Fruit fly (Drosophila melanogaster): ENCODE data around the gene hoip.

hoip gene

dm6 chr2L:9669354-9669753 is 30.2 kb upstream of the hoip start (continued):
- TF ChIP-seq Sry-β (GFP tag; optimal IDR thresholded peaks at IDR 0.05) (no peak), shn (GFP tag; optimal IDR thresholded peaks at IDR 0.05) (no peak), sr (GFP tag; IDR thresholded peaks at IDR 0.05) (no peak), Abd-B (GFP tag; optimal IDR thresholded peaks at IDR 0.05) (no peak), mld (GFP tag; IDR thresholded peaks at IDR 0.05; ENCODE audit: partially characterized antibody) (no peak), seq (GFP tag; IDR thresholded peaks at IDR 0.05) (no peak), peb (GFP tag; IDR thresholded peaks at IDR 0.05) (no peak), lmd (GFP tag; IDR thresholded peaks at IDR 0.05) (peak; percentile 39; the same call in 1 of the 2 replicates), CG34224 (GFP tag; IDR thresholded peaks at IDR 0.05; ENCODE audit: partially characterized antibody) (no peak), D (optimal IDR thresholded peaks at IDR 0.05) (no peak), D (GFP tag; optimal IDR thresholded peaks at IDR 0.05) (no peak), CG10366 (GFP tag; IDR thresholded peaks at IDR 0.05) (no peak), sens (GFP tag) (no peak), prd (optimal IDR thresholded peaks at IDR 0.05) (no peak), prd (GFP tag; IDR thresholded peaks at IDR 0.05) (no peak), CG2129 (GFP tag; IDR thresholded peaks at IDR 0.05; ENCODE audit: partially characterized antibody) (no peak), Blimp-1 (GFP tag; optimal IDR thresholded peaks at IDR 0.05) (peak; percentile 10), sob (GFP tag; IDR thresholded peaks at IDR 0.05) (peak; percentile 36; the same call in 1 of the 2 replicates), CG6813 (GFP tag; optimal IDR thresholded peaks at IDR 0.05) (no peak), gce (GFP tag; IDR thresholded peaks at IDR 0.05) (no peak), Hr39 (optimal IDR thresholded peaks at IDR 0.05) (no peak), ato (GFP tag; IDR thresholded peaks at IDR 0.05; ENCODE audit: partially characterized antibody) (no peak), CG9727 (GFP tag; optimal IDR thresholded peaks at IDR 0.05) (no peak), CG6854 (GFP tag; optimal IDR thresholded peaks at IDR 0.05) (no peak), ranshi (GFP tag; IDR thresholded peaks at IDR 0.05) (0 out of 2 replicates have a peak, but pooled peaks have one; percentile 25), sima (GFP tag; optimal IDR thresholded peaks at IDR 0.05) (no peak), pan (optimal IDR thresholded peaks at IDR 0.05) (no peak), pan (GFP tag; optimal IDR thresholded peaks at IDR 0.05 in 1 of 2, IDR thresholded peaks at IDR 0.05 in 1 of 2) (peak in 1 of 2 experiments; percentile 26), CG17802 (tag; optimal IDR thresholded peaks at IDR 0.05) (no peak), CG11695 (GFP tag; IDR thresholded peaks at IDR 0.05) (no peak), Lhr (GFP tag; optimal IDR thresholded peaks at IDR 0.05) (no peak), CG4328 (GFP tag; optimal IDR thresholded peaks at IDR 0.05) (no peak), Rfx (GFP tag; IDR thresholded peaks at IDR 0.05) (peak; percentile 32; the same call in 1 of the 2 replicates), Bteb2 (GFP tag; optimal IDR thresholded peaks at IDR 0.05) (no peak), CG11085 (GFP tag; IDR thresholded peaks at IDR 0.05) (no peak), CHES-1-like (GFP tag; optimal IDR thresholded peaks at IDR 0.05) (no peak), Max (GFP tag; optimal IDR thresholded peaks at IDR 0.05) (no peak), HLH3B (GFP tag; IDR thresholded peaks at IDR 0.05) (no peak), CoRest (tag; optimal IDR thresholded peaks at IDR 0.05) (no peak), CG4617 (GFP tag; optimal IDR thresholded peaks at IDR 0.05; ENCODE audit: borderline replicate concordance) (no peak), Hsf (GFP tag; optimal IDR thresholded peaks at IDR 0.05) (no peak), row (GFP tag; IDR thresholded peaks at IDR 0.05) (peak; percentile 40; the same call in 1 of the 3 replicates), Ada2b (GFP tag; IDR thresholded peaks at IDR 0.05) (peak; percentile 24; the same call in 1 of the 2 replicates), ro (GFP tag; IDR thresholded peaks at IDR 0.05) (no peak), CG10462 (GFP tag; optimal IDR thresholded peaks at IDR 0.05) (no peak), Usf (GFP tag; optimal IDR thresholded peaks at IDR 0.05) (no peak), CG31224 (GFP tag; IDR thresholded peaks at IDR 0.05) (no peak), B-H1 (GFP tag; IDR thresholded peaks at IDR 0.05) (no peak), toy (GFP tag; IDR thresholded peaks at IDR 0.05) (no peak), Deaf1 (tag; optimal IDR thresholded peaks at IDR 0.05) (no peak), gfzf (GFP tag; optimal IDR thresholded peaks at IDR 0.05) (no peak), CG11560 (tag; IDR thresholded peaks at IDR 0.05) (no peak)

All from whole organism, embryonic.